Fruit fly (Drosophila melanogaster): ENCODE data around the gene Ag5r2.
A peak's percentile ranks its signal among the peaks of the same experiment; 100 is the strongest.

Ag5r2 gene

DNA sequence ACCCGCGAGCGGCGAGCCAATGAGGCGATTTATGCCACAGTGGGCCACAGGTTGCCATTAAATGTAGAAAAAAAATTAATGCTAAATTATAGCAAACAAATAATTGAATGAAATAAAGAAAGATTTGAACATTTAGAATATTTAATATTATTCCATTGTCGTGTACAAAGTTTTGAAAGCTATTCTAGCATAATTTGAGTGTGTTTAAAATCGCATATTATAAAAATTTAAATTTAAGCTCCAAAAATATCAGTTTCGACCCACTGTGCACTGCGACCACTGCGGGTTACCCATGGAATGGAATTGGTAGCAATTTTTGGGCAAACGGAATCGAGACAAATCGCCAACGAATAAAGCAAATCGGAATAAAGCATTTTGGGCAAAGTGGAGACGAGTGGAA, 40.0 kb downstream of the Ag5r2 start (continued):
- TF ChIP-seq usp (GFP tag; optimal IDR thresholded peaks at IDR 0.05): no peak
- TF ChIP-seq Bgb (GFP tag; IDR thresholded peaks at IDR 0.05; ENCODE audit: partially characterized antibody): no peak
- TF ChIP-seq vvl (GFP tag; IDR thresholded peaks at IDR 0.05): peak; percentile 45
- no peak for TF ChIP-seq corto (GFP tag; optimal IDR thresholded peaks at IDR 0.05)
- no peak for TF ChIP-seq ewg (GFP tag; optimal IDR thresholded peaks at IDR 0.05)
- TF ChIP-seq CG6254 (GFP tag; optimal IDR thresholded peaks at IDR 0.05): peak; percentile 34
- TF ChIP-seq CG17328 (GFP tag; IDR thresholded peaks at IDR 0.05): peak; percentile 66
- no peak for TF ChIP-seq Pdp1 (GFP tag; optimal IDR thresholded peaks at IDR 0.05)
- TF ChIP-seq seq (GFP tag; IDR thresholded peaks at IDR 0.05): no peak
- TF ChIP-seq CG8290 (GFP tag; optimal IDR thresholded peaks at IDR 0.05): no peak
- no peak for TF ChIP-seq CG8290 (tag; optimal IDR thresholded peaks at IDR 0.05)
- TF ChIP-seq Fer1 (GFP tag; optimal IDR thresholded peaks at IDR 0.05): peak; percentile 47
- TF ChIP-seq crc (GFP tag; optimal IDR thresholded peaks at IDR 0.05): no peak
- TF ChIP-seq Fer3 (tag; optimal IDR thresholded peaks at IDR 0.05): peak; percentile 5
- no peak for TF ChIP-seq HmgD (GFP tag; optimal IDR thresholded peaks at IDR 0.05)
- no peak for TF ChIP-seq gt (GFP tag; IDR thresholded peaks at IDR 0.05)
- no peak for TF ChIP-seq B-H2 (GFP tag; optimal IDR thresholded peaks at IDR 0.05)
- TF ChIP-seq hth (optimal IDR thresholded peaks at IDR 0.05): no peak
- TF ChIP-seq Max (GFP tag; optimal IDR thresholded peaks at IDR 0.05): peak; percentile 27
- TF ChIP-seq ERR (GFP tag; optimal IDR thresholded peaks at IDR 0.05): no peak
- peak; percentile 70 for TF ChIP-seq CG15696 (tag; optimal IDR thresholded peaks at IDR 0.05)
- TF ChIP-seq CG9876 (GFP tag; optimal IDR thresholded peaks at IDR 0.05): no peak
- no peak for TF ChIP-seq CG12299 (tag; optimal IDR thresholded peaks at IDR 0.05)
- TF ChIP-seq Doc3 (GFP tag; IDR thresholded peaks at IDR 0.05; ENCODE audit: partially characterized antibody): no peak
- peak; percentile 92 for TF ChIP-seq sens (GFP tag)
- TF ChIP-seq dan (GFP tag; IDR thresholded peaks at IDR 0.05): no peak
- TF ChIP-seq CG1603 (tag; optimal IDR thresholded peaks at IDR 0.05): no peak
- TF ChIP-seq fd64A (GFP tag; optimal IDR thresholded peaks at IDR 0.05): no peak
- no peak for TF ChIP-seq fd102C (GFP tag; optimal IDR thresholded peaks at IDR 0.05)
- no peak for TF ChIP-seq ftz-f1 (GFP tag; optimal IDR thresholded peaks at IDR 0.05)
- no peak for TF ChIP-seq MTF-1 (GFP tag; optimal IDR thresholded peaks at IDR 0.05; ENCODE audit: borderline replicate concordance)
- TF ChIP-seq CG10209 (GFP tag; optimal IDR thresholded peaks at IDR 0.05): peak; percentile 54
- TF ChIP-seq CG12942 (GFP tag; optimal IDR thresholded peaks at IDR 0.05): no peak
- no peak for TF ChIP-seq pnt (GFP tag; optimal IDR thresholded peaks at IDR 0.05)
- no peak for TF ChIP-seq sob (GFP tag; IDR thresholded peaks at IDR 0.05)
- no peak for TF ChIP-seq ken (GFP tag; IDR thresholded peaks at IDR 0.05)
- TF ChIP-seq CG3838 (GFP tag; optimal IDR thresholded peaks at IDR 0.05): no peak
- TF ChIP-seq Oaz (GFP tag; IDR thresholded peaks at IDR 0.05): 0 out of 2 replicates have a peak, but pooled peaks have one; percentile 21
- peak; percentile 70 for TF ChIP-seq gsb-n (tag; optimal IDR thresholded peaks at IDR 0.05)
- TF ChIP-seq p53 (GFP tag; optimal IDR thresholded peaks at IDR 0.05): no peak
- no peak for TF ChIP-seq Mad (GFP tag; optimal IDR thresholded peaks at IDR 0.05)
- peak in 1 of 2 experiments; percentile 42 for TF ChIP-seq Eip74EF (GFP tag; optimal IDR thresholded peaks at IDR 0.05)
- TF ChIP-seq fd96Cb (tag; optimal IDR thresholded peaks at IDR 0.05): peak; percentile 57
- no peak for TF ChIP-seq HLH4C (GFP tag; IDR thresholded peaks at IDR 0.05; ENCODE audit: partially characterized antibody)
- peak; percentile 36 for TF ChIP-seq CG13775 (GFP tag; optimal IDR thresholded peaks at IDR 0.05)
- no peak for TF ChIP-seq slp2 (GFP tag; optimal IDR thresholded peaks at IDR 0.05)
- TF ChIP-seq Dfd (GFP tag; optimal IDR thresholded peaks at IDR 0.05): no peak
- no peak for TF ChIP-seq mirr (GFP tag; optimal IDR thresholded peaks at IDR 0.05)
- TF ChIP-seq CG3847 (GFP tag; IDR thresholded peaks at IDR 0.05): no peak
- no peak for TF ChIP-seq BEAF-32 (GFP tag; optimal IDR thresholded peaks at IDR 0.05)
- TF ChIP-seq CG10274 (GFP tag; optimal IDR thresholded peaks at IDR 0.05): no peak
- peak; percentile 4 for TF ChIP-seq jing (GFP tag; optimal IDR thresholded peaks at IDR 0.05)
